Fruit fly (Drosophila melanogaster) whole organism, embryonic: ENCODE data around the gene CG10598.

Experiments
- Adf1 ChIP-seq: fragments of 200-800 bp; sonication (Bioruptor generic); IDR thresholded peaks from 2 replicates; pipeline ENCODE4 v1.3.6; 2022; ENCODE audit warnings: missing biosample characterization, missing genetic modification characterization
- BEAF-32 ChIP-seq: fragments of 200-800 bp; sonication (Bioruptor generic); optimal IDR thresholded peaks from 3 replicates; lab custom pipeline; 2017; ENCODE audit warnings: missing biosample characterization, missing genetic modification characterization, mild to moderate bottlenecking, moderate library complexity, missing genetic modification reagents
- Bteb2 ChIP-seq: fragments of 200-800 bp; sonication (Bioruptor generic); optimal IDR thresholded peaks from 2 replicates; lab custom pipeline; 2016; ENCODE audit warnings: missing biosample characterization, missing genetic modification characterization
- CG10147 ChIP-seq: fragments of 200-800 bp; sonication (Bioruptor generic); optimal IDR thresholded peaks from 2 replicates; lab custom pipeline; 2019; ENCODE audit warnings: missing biosample characterization, mild to moderate bottlenecking, missing genetic modification characterization, moderate library complexity
- CG10321 ChIP-seq: fragments of 200-800 bp; sonication (Bioruptor generic); IDR thresholded peaks from 2 replicates; pipeline ENCODE4 v1.3.6; 2022; ENCODE audit warnings: missing biosample characterization, missing genetic modification characterization
- CG10366 ChIP-seq: fragments of 200-800 bp; sonication (Bioruptor generic); IDR thresholded peaks from 2 replicates; pipeline ENCODE4 v1.3.6; 2022; ENCODE audit warnings: missing biosample characterization, missing genetic modification characterization
- CG11695 ChIP-seq: fragments of 200-800 bp; sonication (Bioruptor generic); IDR thresholded peaks from 3 replicates; pipeline ENCODE4 v1.3.6; 2022; ENCODE audit warnings: missing biosample characterization, missing genetic modification characterization
- CG12391 ChIP-seq: fragments of 200-800 bp; sonication (Bioruptor generic); optimal IDR thresholded peaks from 3 replicates; lab custom pipeline; 2018; ENCODE audit warnings: missing biosample characterization, mild to moderate bottlenecking, missing genetic modification characterization, moderate library complexity
- CG17328 ChIP-seq: fragments of 200-800 bp; sonication (Bioruptor generic); IDR thresholded peaks from 2 replicates; pipeline ENCODE4 v1.3.6; 2022; ENCODE audit warnings: missing biosample characterization, missing genetic modification characterization
- CG18599 ChIP-seq: fragments of 200-800 bp; sonication (Bioruptor generic); optimal IDR thresholded peaks from 3 replicates; lab custom pipeline; 2017; ENCODE audit warnings: missing biosample characterization, missing genetic modification characterization, mild to moderate bottlenecking, moderate library complexity, missing genetic modification reagents
- CG2875 ChIP-seq: fragments of 200-800 bp; sonication (Bioruptor generic); optimal IDR thresholded peaks from 2 replicates; lab custom pipeline; 2017; ENCODE audit warnings: missing biosample characterization, mild to moderate bottlenecking, missing genetic modification characterization, missing genetic modification reagents
- CG30020 ChIP-seq: fragments of 200-800 bp; optimal IDR thresholded peaks from 2 replicates; lab custom pipeline; 2019; ENCODE audit warnings: missing biosample characterization, mild to moderate bottlenecking, missing genetic modification characterization, moderate library complexity
- CG34422 ChIP-seq: fragments of 200-800 bp; sonication (Bioruptor generic); IDR thresholded peaks from 3 replicates; pipeline ENCODE4 v1.3.6; 2022; ENCODE audit warnings: missing biosample characterization, missing genetic modification characterization
- CG3838 ChIP-seq: fragments of 200-800 bp; sonication (Bioruptor generic); optimal IDR thresholded peaks from 3 replicates; lab custom pipeline; 2016; ENCODE audit warnings: missing biosample characterization, missing genetic modification characterization
- CG3847 ChIP-seq: fragments of 200-800 bp; sonication (Bioruptor generic); IDR thresholded peaks from 2 replicates; pipeline ENCODE4 v1.3.6; 2022; ENCODE audit warnings: missing biosample characterization, missing genetic modification characterization
- CG4707 ChIP-seq: fragments of 200-800 bp; sonication (Bioruptor generic); optimal IDR thresholded peaks from 2 replicates; lab custom pipeline; 2018; ENCODE audit warnings: missing biosample characterization, mild to moderate bottlenecking, missing genetic modification characterization, moderate library complexity
- CG5180 ChIP-seq: fragments of 200-800 bp; sonication (Bioruptor generic); optimal IDR thresholded peaks from 3 replicates; lab custom pipeline; 2017; ENCODE audit warnings: missing biosample characterization, missing genetic modification characterization, mild to moderate bottlenecking, moderate library complexity, missing genetic modification reagents
- CG7745 ChIP-seq: fragments of 200-800 bp; sonication (Bioruptor generic); optimal IDR thresholded peaks from 2 replicates; lab custom pipeline; 2018; ENCODE audit warnings: missing biosample characterization, mild to moderate bottlenecking, missing genetic modification characterization, moderate library complexity
- CG7928 ChIP-seq: fragments of 200-800 bp; sonication (Bioruptor generic); optimal IDR thresholded peaks from 2 replicates; lab custom pipeline; 2017; ENCODE audit warnings: missing biosample characterization, mild to moderate bottlenecking, missing genetic modification characterization
- CG9215 ChIP-seq: fragments of 200-800 bp; sonication (Bioruptor generic); IDR thresholded peaks from 2 replicates; pipeline ENCODE4 v1.3.6; 2022; ENCODE audit warnings: missing biosample characterization, missing genetic modification characterization
- CG9437 ChIP-seq: fragments of 200-800 bp; sonication (Bioruptor generic); optimal IDR thresholded peaks from 2 replicates; lab custom pipeline; 2018; ENCODE audit warnings: missing biosample characterization, mild to moderate bottlenecking, missing genetic modification characterization
- CG9932 ChIP-seq: fragments of 200-800 bp; sonication (Bioruptor generic); IDR thresholded peaks from 2 replicates; pipeline ENCODE4 v1.3.6; 2022; ENCODE audit warnings: missing biosample characterization, missing genetic modification characterization
- CTCF ChIP-seq: fragments of 200-800 bp; sonication (Bioruptor generic); optimal IDR thresholded peaks from 2 replicates; lab custom pipeline; 2017; ENCODE audit warnings: missing biosample characterization, mild to moderate bottlenecking, missing genetic modification characterization, moderate library complexity
- CoRest ChIP-seq: fragments of 200-800 bp; sonication (Bioruptor generic); optimal IDR thresholded peaks from 3 replicates; lab custom pipeline; 2018; ENCODE audit warnings: missing biosample characterization, mild to moderate bottlenecking, missing genetic modification characterization, moderate library complexity
- Dfd ChIP-seq, 2 experiments: fragments of >200 bp; optimal IDR thresholded peaks; 2 replicates each; lab custom pipeline; 2017; ENCODE audit warnings: missing biosample characterization in 2 of 2, missing genetic modification characterization in 2 of 2
- Eip74EF ChIP-seq, 2 experiments: fragments of 200-800 bp in 1 of 2; fragments of >200 bp in 1 of 2; sonication (Bioruptor generic) in 1 of 2; optimal IDR thresholded peaks; 2 replicates each; lab custom pipeline; 2017 to 2019; ENCODE audit warnings: missing biosample characterization in 2 of 2, missing genetic modification characterization in 2 of 2, mild to moderate bottlenecking in 1 of 2, moderate library complexity in 1 of 2
- HLH4C ChIP-seq: fragments of 200-800 bp; sonication (Bioruptor generic); IDR thresholded peaks from 3 replicates; pipeline ENCODE4 v1.3.6; 2022; ENCODE audit warnings: missing biosample characterization, missing genetic modification characterization; ENCODE audit not compliant: partially characterized antibody
- Mad ChIP-seq: fragments of 200-800 bp; sonication (Bioruptor generic); optimal IDR thresholded peaks from 2 replicates; lab custom pipeline; 2016; ENCODE audit warnings: missing biosample characterization, missing genetic modification characterization
- Myb ChIP-seq: fragments of 200-800 bp; sonication (Bioruptor generic); optimal IDR thresholded peaks from 2 replicates; lab custom pipeline; 2016; ENCODE audit warnings: missing biosample characterization, missing genetic modification characterization
- NC2α ChIP-seq: fragments of 200-800 bp; sonication (Bioruptor generic); optimal IDR thresholded peaks from 2 replicates; lab custom pipeline; 2016; ENCODE audit warnings: missing biosample characterization, missing genetic modification characterization
- Rfx ChIP-seq: fragments of 200-800 bp; sonication (Bioruptor generic); IDR thresholded peaks from 2 replicates; pipeline ENCODE4 v1.3.6; 2022; ENCODE audit warnings: missing biosample characterization, missing genetic modification characterization
- Six4 ChIP-seq: fragments of 200-800 bp; sonication (Bioruptor generic); optimal IDR thresholded peaks from 2 replicates; lab custom pipeline; 2016; ENCODE audit warnings: missing biosample characterization, missing genetic modification characterization
- al ChIP-seq: fragments of 200-800 bp; sonication (Bioruptor generic); IDR thresholded peaks from 2 replicates; pipeline ENCODE4 v1.3.6; 2022; ENCODE audit warnings: missing biosample characterization, missing genetic modification characterization
- br ChIP-seq: fragments of >200 bp; optimal IDR thresholded peaks from 2 replicates; lab custom pipeline; 2017
- ewg ChIP-seq: fragments of 200-800 bp; sonication (Bioruptor generic); optimal IDR thresholded peaks from 3 replicates; lab custom pipeline; 2017; ENCODE audit warnings: mild to moderate bottlenecking, missing biosample characterization, missing genetic modification reagents, missing genetic modification characterization
- gce ChIP-seq: fragments of 200-800 bp; sonication (Bioruptor generic); IDR thresholded peaks from 3 replicates; pipeline ENCODE4 v1.3.6; 2022; ENCODE audit warnings: missing biosample characterization, missing genetic modification characterization
- gcm ChIP-seq: fragments of 200-800 bp; sonication (Bioruptor generic); optimal IDR thresholded peaks from 2 replicates; lab custom pipeline; 2019; ENCODE audit warnings: missing biosample characterization, mild to moderate bottlenecking, missing genetic modification characterization, moderate library complexity
- her ChIP-seq: fragments of 200-800 bp; sonication (Bioruptor generic); optimal IDR thresholded peaks from 2 replicates; lab custom pipeline; 2016; ENCODE audit warnings: missing biosample characterization, missing genetic modification characterization
- ind ChIP-seq: fragments of 200-800 bp; sonication (Bioruptor generic); optimal IDR thresholded peaks from 3 replicates; lab custom pipeline; 2016; ENCODE audit warnings: missing biosample characterization, missing genetic modification characterization
- kah ChIP-seq: fragments of 200-800 bp; sonication (Bioruptor generic); optimal IDR thresholded peaks from 2 replicates; lab custom pipeline; 2018; ENCODE audit warnings: missing biosample characterization, mild to moderate bottlenecking, missing genetic modification characterization
- lmd ChIP-seq: fragments of 200-800 bp; sonication (Bioruptor generic); IDR thresholded peaks from 2 replicates; pipeline ENCODE4 v1.3.6; 2022; ENCODE audit warnings: missing biosample characterization, missing genetic modification characterization
- mam ChIP-seq: fragments of 200-800 bp; sonication (Bioruptor generic); optimal IDR thresholded peaks from 3 replicates; lab custom pipeline; 2016; ENCODE audit warnings: missing biosample characterization, missing genetic modification characterization
- pan ChIP-seq, 4 experiments: fragments of >200 bp in 3 of 4; fragments of 200-800 bp in 1 of 4; sonication (Bioruptor generic) in 1 of 4; optimal IDR thresholded peaks in 3 of 4; IDR thresholded peaks in 1 of 4; 2 replicates each; pipeline versions ENCODE4 v1.3.6 to Lab custom; 2017 to 2022; ENCODE audit warnings: missing biosample characterization in 2 of 4, missing genetic modification characterization in 2 of 4, mixed read lengths in 1 of 4
- pb ChIP-seq: fragments of 200-800 bp; sonication (Bioruptor generic); optimal IDR thresholded peaks from 3 replicates; lab custom pipeline; 2016; ENCODE audit warnings: missing biosample characterization, missing genetic modification characterization
- ro ChIP-seq: fragments of 200-800 bp; sonication (Bioruptor generic); IDR thresholded peaks from 2 replicates; pipeline ENCODE4 v1.3.6; 2022; ENCODE audit warnings: missing biosample characterization, missing genetic modification characterization
- row ChIP-seq: fragments of 200-800 bp; sonication (Bioruptor generic); IDR thresholded peaks from 3 replicates; pipeline ENCODE4 v1.3.6; 2022; ENCODE audit warnings: missing biosample characterization, missing genetic modification characterization
- slbo ChIP-seq: fragments of 200-800 bp; sonication (Bioruptor generic); IDR thresholded peaks from 2 replicates; pipeline ENCODE4 v1.3.6; 2022; ENCODE audit warnings: missing biosample characterization, missing genetic modification characterization
- sqz ChIP-seq: fragments of 200-800 bp; sonication (Bioruptor generic); optimal IDR thresholded peaks from 3 replicates; lab custom pipeline; 2018; ENCODE audit warnings: missing biosample characterization, mild to moderate bottlenecking, missing genetic modification characterization
- tgo ChIP-seq: fragments of 200-800 bp; sonication (Bioruptor generic); IDR thresholded peaks from 3 replicates; pipeline ENCODE4 v1.3.6; 2022; ENCODE audit warnings: missing biosample characterization, missing genetic modification characterization
- vfl ChIP-seq: fragments of 200-800 bp; sonication (Bioruptor generic); optimal IDR thresholded peaks from 2 replicates; lab custom pipeline; 2016; ENCODE audit warnings: missing biosample characterization, missing genetic modification characterization
- z ChIP-seq: fragments of 200-800 bp; sonication (Bioruptor generic); IDR thresholded peaks from 3 replicates; pipeline ENCODE4 v1.3.6; 2022; ENCODE audit warnings: missing biosample characterization, missing genetic modification characterization
- zen2 ChIP-seq: fragments of 200-800 bp; sonication (Bioruptor generic); IDR thresholded peaks from 3 replicates; pipeline ENCODE4 v1.3.6; 2022; ENCODE audit warnings: missing biosample characterization, missing genetic modification characterization; ENCODE audit not compliant: partially characterized antibody
- zf30C ChIP-seq: fragments of 200-800 bp; sonication (Bioruptor generic); optimal IDR thresholded peaks from 3 replicates; lab custom pipeline; 2018; ENCODE audit warnings: missing biosample characterization, mild to moderate bottlenecking, missing genetic modification characterization

Gene CG10598

DNA sequence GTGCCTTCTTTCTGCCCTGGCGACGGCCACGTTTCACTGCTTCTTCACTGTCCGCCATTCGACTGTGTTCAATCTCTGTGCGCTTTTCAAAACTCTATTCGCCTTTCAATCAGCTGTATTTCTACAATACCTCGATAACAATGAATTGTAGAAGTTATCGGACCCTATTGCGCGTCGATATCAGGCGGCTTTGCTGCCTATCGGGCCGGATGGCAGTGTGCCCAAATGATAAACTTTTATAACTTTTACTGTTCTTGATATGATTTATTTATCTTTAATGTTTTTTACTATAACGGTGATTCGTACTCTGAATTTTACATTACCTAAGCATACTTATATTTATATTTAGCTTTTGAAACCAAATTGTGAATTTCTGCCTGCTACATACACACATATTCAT, 18.2 kb upstream of the CG10598 start, which contains the start of gene CG8915 (continued):
- TF ChIP-seq CG11695 (GFP tag; lab: Robert Waterston, UW) (no peak), HLH4C (peak; percentile 74), CG18599 (GFP tag; lab: Kevin White, UChicago) (no peak), CG5180 (GFP tag; lab: Kevin White, UChicago) (no peak), br (lab: Kevin White, UChicago) (no peak), CG3847 (GFP tag; lab: Robert Waterston, UW) (no peak), CG34422 (GFP tag; lab: Robert Waterston, UW) (no peak), CG9932 (GFP tag; lab: Robert Waterston, UW) (no peak), CG4707 (GFP tag; lab: Kevin White, UChicago) (no peak), Six4 (GFP tag; lab: Kevin White, UChicago) (no peak), al (GFP tag; lab: Robert Waterston, UW) (no peak), sqz (GFP tag; lab: Kevin White, UChicago) (no peak), pan (optimal IDR thresholded peaks at IDR 0.05; lab: Kevin White, UChicago) (no peak), pan (GFP tag; optimal IDR thresholded peaks at IDR 0.05 in 1 of 2, IDR thresholded peaks at IDR 0.05 in 1 of 2) (no peak), CG9215 (GFP tag; lab: Robert Waterston, UW) (no peak), CG12391 (tag; lab: Kevin White, UChicago) (peak; percentile 5), mam (no peak), Dfd (GFP tag; optimal IDR thresholded peaks at IDR 0.05; lab: Kevin White, UChicago) (no peak), Adf1 (GFP tag; lab: Robert Waterston, UW) (no peak), Mad (no peak), slbo (GFP tag; lab: Robert Waterston, UW) (no peak), NC2α (GFP tag; lab: Kevin White, UChicago) (no peak), z (no peak), her (GFP tag; lab: Kevin White, UChicago) (no peak), Eip74EF (GFP tag; optimal IDR thresholded peaks at IDR 0.05; lab: Kevin White, UChicago) (no peak), kah (GFP tag; lab: Kevin White, UChicago) (no peak), BEAF-32 (GFP tag; lab: Kevin White, UChicago) (peak; percentile 46), vfl (GFP tag; lab: Kevin White, UChicago) (no peak), ind (GFP tag; lab: Kevin White, UChicago) (no peak), CG10366 (GFP tag; lab: Robert Waterston, UW) (no peak), Myb (GFP tag; lab: Kevin White, UChicago) (no peak), ro (GFP tag; lab: Robert Waterston, UW) (no peak), CG9437 (GFP tag; lab: Kevin White, UChicago) (no peak), row (GFP tag; lab: Robert Waterston, UW) (peak; percentile 41), pb (GFP tag; lab: Kevin White, UChicago) (no peak), CG3838 (GFP tag; lab: Kevin White, UChicago) (no peak), CG17328 (GFP tag; lab: Robert Waterston, UW) (no peak), CG7928 (no peak), CG10147 (GFP tag; lab: Kevin White, UChicago) (no peak), zf30C (GFP tag; lab: Kevin White, UChicago) (no peak), gcm (no peak), CoRest (peak; percentile 21), zen2 (peak; percentile 63), ewg (GFP tag; lab: Kevin White, UChicago) (no peak), CG10321 (GFP tag; lab: Robert Waterston, UW) (no peak), gce (GFP tag; lab: Robert Waterston, UW) (no peak), tgo (GFP tag; lab: Robert Waterston, UW) (no peak), Rfx (no peak), CG2875 (no peak), CG30020 (tag; lab: Kevin White, UChicago) (peak; percentile 14), CG7745 (no peak), CTCF (no peak), Bteb2 (GFP tag; lab: Kevin White, UChicago) (no peak), lmd (GFP tag; lab: Robert Waterston, UW) (no peak)
